Worm (Caenorhabditis elegans): ENCODE data around the gene ZK1058.3.

DNA sequence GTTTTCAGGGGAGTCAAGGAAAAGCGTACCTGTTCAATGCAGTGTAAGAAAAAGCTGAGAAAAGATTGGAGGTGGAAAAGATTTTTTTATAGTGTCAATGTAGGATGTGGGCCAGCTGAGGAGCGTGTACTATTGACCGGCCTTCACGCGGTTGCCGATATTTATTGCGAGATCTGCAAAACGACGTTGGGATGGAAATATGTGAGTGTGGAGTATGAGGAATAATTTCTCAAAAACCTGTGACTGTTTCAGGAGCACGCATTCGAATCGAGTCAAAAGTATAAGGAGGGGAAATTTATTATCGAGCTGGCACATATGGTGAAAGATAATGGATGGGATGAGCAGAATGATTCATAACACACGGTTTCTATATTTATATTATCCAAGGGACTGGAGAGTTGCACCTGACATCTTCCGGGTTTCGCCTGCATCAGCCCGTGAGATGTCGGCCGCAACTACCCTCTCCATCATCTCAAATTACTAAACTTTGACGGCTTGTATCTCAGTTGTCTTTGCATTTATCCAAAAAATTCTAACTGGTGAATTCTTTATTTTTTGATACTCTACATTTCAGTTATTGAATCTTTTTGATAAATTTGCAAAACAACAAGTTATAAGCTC, 38.6 kb downstream of the ZK1058.3 start:
- TF ChIP-seq ztf-11 (tag; optimal IDR thresholded peaks at IDR 0.05): no peak
- no peak for TF ChIP-seq unc-39 (tag; optimal IDR thresholded peaks at IDR 0.05)
- no peak for TF ChIP-seq mls-2 (tag; optimal IDR thresholded peaks at IDR 0.05)
- TF ChIP-seq blmp-1 (tag; optimal IDR thresholded peaks at IDR 0.05): no peak
- TF ChIP-seq sptf-1 (tag; optimal IDR thresholded peaks at IDR 0.05): no peak
- no peak for TF ChIP-seq nhr-2 (tag; optimal IDR thresholded peaks at IDR 0.05)
- no peak for TF ChIP-seq nhr-12 (tag; optimal IDR thresholded peaks at IDR 0.05)
- TF ChIP-seq elt-3 (tag; optimal IDR thresholded peaks at IDR 0.05): no peak
